Fruit fly (Drosophila melanogaster): ENCODE results near the gene Cpr72Ea.

Gene Cpr72Ea

DNA sequence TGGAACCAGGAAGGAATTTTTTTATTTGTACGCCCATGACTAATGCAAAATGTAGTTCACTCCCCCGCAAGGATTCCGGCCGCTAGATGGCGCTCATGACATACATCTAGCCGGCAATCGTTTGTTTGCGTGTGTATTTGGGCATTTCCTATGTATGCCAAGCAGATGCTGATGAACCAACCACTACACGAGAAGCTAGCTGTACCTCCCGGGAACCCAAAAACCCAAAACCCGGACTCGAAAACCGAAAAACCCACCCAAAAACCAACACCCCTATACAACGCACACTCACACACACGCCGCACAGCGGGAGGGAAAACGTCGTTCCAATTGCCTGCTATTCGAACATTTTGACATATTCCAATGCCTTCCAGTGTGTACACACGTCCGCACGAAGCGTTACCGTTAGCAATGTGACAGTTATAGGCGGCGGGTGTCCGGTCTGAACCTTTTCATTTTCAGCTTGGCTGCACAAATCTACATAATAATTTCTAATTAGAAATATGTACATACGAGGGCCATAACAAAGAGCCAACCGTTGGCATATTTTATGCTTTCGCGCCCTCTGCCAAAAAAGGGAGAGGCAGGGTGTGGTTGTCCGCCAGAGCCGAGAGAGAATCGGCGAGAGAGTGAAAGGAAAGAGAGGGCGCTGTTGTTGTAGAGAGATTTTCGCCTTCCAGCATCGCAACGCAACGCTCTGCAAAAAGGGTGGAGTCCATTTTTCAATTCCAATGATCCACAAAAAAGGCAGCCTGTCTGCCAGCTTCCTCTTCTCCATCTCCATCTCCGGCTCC lies 45.6 kb downstream of the Cpr72Ea start (continued):
- TF ChIP-seq CG14441 (GFP tag; IDR thresholded peaks at IDR 0.05) (no peak), CG10654 (GFP tag; optimal IDR thresholded peaks at IDR 0.05) (no peak), gsb-n (tag; optimal IDR thresholded peaks at IDR 0.05) (peak; percentile 68), Bteb2 (GFP tag; optimal IDR thresholded peaks at IDR 0.05) (no peak), sr (GFP tag; IDR thresholded peaks at IDR 0.05) (no peak), CG12659 (GFP tag; optimal IDR thresholded peaks at IDR 0.05) (no peak), CG10274 (GFP tag; optimal IDR thresholded peaks at IDR 0.05) (no peak)

DNA sequence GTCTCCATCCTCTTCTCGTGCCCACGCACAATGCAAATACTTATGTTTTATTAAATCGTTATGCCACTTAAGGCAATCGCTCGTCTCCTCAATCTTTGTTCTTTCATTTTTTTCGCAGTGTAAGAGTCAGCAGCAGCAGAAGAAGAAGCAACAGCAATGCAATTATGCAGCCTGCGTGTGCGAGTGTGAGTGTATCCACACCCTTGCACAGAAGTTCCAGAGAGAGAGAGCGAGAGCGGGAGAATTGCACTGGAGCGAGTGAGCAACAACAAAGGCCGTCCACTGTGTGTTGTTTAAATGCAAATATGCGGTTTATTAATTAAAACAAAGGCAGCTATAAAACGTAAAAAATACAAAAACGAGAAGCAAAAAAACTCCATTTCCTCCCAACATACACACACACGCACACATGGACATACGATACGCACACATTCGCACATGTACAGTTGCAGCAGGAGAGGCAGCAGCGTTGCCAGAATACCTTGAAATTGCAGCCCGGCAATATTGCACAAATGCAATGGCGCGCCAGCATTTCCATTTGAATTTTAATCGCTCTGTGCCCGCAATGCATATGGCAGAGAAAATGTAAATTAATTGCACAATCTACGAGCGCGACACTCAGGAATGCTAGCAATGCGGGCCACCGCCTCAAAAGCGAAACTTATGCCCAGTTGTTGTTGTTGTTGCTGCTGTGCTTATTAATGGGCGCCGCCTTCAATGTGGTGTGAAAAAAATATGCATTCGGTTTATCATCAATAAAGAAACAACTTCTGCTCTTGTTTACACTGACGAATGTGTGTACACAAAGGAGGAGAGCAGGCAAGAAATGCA lies 46.4 kb downstream of the Cpr72Ea start:
- TF ChIP-seq inv (GFP tag; IDR thresholded peaks at IDR 0.05; ENCODE audit: partially characterized antibody) (no peak), CG34224 (GFP tag; IDR thresholded peaks at IDR 0.05; ENCODE audit: partially characterized antibody) (no peak), CTCF (GFP tag; optimal IDR thresholded peaks at IDR 0.05) (peak; percentile 41), Neu2 (GFP tag; optimal IDR thresholded peaks at IDR 0.05; ENCODE audit: borderline replicate concordance) (peak; percentile 29), Ssrp (tag; optimal IDR thresholded peaks at IDR 0.05) (no peak), Doc3 (GFP tag; IDR thresholded peaks at IDR 0.05; ENCODE audit: partially characterized antibody) (no peak), onecut (GFP tag; IDR thresholded peaks at IDR 0.05) (peak; percentile 43; the same call in 1 of the 2 replicates), usp (GFP tag; optimal IDR thresholded peaks at IDR 0.05) (no peak), CG2202 (tag; optimal IDR thresholded peaks at IDR 0.05) (peak; percentile 75), gce (GFP tag; IDR thresholded peaks at IDR 0.05) (0 out of 3 replicates have a peak, but pooled peaks have one; percentile 17), gsb-n (tag; optimal IDR thresholded peaks at IDR 0.05) (peak; percentile 60), gfzf (GFP tag; optimal IDR thresholded peaks at IDR 0.05) (no peak), dimm (GFP tag; IDR thresholded peaks at IDR 0.05) (no peak), CG8478 (optimal IDR thresholded peaks at IDR 0.05) (peak; percentile 2), nau (GFP tag; optimal IDR thresholded peaks at IDR 0.05) (no peak), psq (GFP tag; optimal IDR thresholded peaks at IDR 0.05) (peak; percentile 19), croc (GFP tag; conservative IDR thresholded peaks at IDR 0.05) (no peak), Gug (GFP tag; IDR thresholded peaks at IDR 0.05) (no peak; the same call in 3 of the 4 replicates), CG30431 (GFP tag; optimal IDR thresholded peaks at IDR 0.05) (peak; percentile 17), vvl (GFP tag; IDR thresholded peaks at IDR 0.05) (peak; percentile 56; the same call in 1 of the 2 replicates), btn (GFP tag; optimal IDR thresholded peaks at IDR 0.05) (peak; percentile 51), eyg (GFP tag; optimal IDR thresholded peaks at IDR 0.05) (no peak), CG4282 (GFP tag; optimal IDR thresholded peaks at IDR 0.05) (no peak), CG3163 (GFP tag; optimal IDR thresholded peaks at IDR 0.05) (peak; percentile 33), CG5245 (GFP tag; optimal IDR thresholded peaks at IDR 0.05) (peak; percentile 32), ATbp (GFP tag; optimal IDR thresholded peaks at IDR 0.05) (peak; percentile 71), Sry-β (GFP tag; optimal IDR thresholded peaks at IDR 0.05) (no peak), disco-r (GFP tag; optimal IDR thresholded peaks at IDR 0.05) (no peak), mam (GFP tag; optimal IDR thresholded peaks at IDR 0.05) (no peak), amos (GFP tag; IDR thresholded peaks at IDR 0.05; ENCODE audit: partially characterized antibody) (no peak), CG10267 (tag; optimal IDR thresholded peaks at IDR 0.05) (no peak), Chrac-16 (GFP tag; optimal IDR thresholded peaks at IDR 0.05) (no peak), CG6654 (GFP tag; optimal IDR thresholded peaks at IDR 0.05) (no peak), Xbp1 (GFP tag; optimal IDR thresholded peaks at IDR 0.05) (no peak), CG1647 (GFP tag; optimal IDR thresholded peaks at IDR 0.05) (no peak), CG8290 (GFP tag; optimal IDR thresholded peaks at IDR 0.05) (peak; percentile 65), CG8290 (tag; optimal IDR thresholded peaks at IDR 0.05) (peak in 1 of 2 experiments; percentile 80), CG12236 (GFP tag; optimal IDR thresholded peaks at IDR 0.05) (peak; percentile 54), nerfin-1 (tag; optimal IDR thresholded peaks at IDR 0.05) (peak; percentile 46), CG12299 (tag; optimal IDR thresholded peaks at IDR 0.05) (no peak), CG2678 (tag; optimal IDR thresholded peaks at IDR 0.05) (peak; percentile 25)
